Worm (Caenorhabditis elegans) whole organism, young adult: Measurements from ENCODE around the gene Y37A1A.3.

Source experiments
- B0336.3 ChIP-seq: fragments of 200-800 bp; sonication (Bioruptor generic); IDR thresholded peaks from 2 replicates; pipeline ENCODE4 v1.3.6; 2022; ENCODE audit warnings: missing genetic modification characterization, missing compliant biosample characterization
- F10E7.11 ChIP-seq: sonication (generic microtip); optimal IDR thresholded peaks from 2 replicates; lab custom pipeline; 2017; ENCODE audit warnings: mild to moderate bottlenecking, missing genetic modification characterization, moderate library complexity, missing compliant biosample characterization
- F22D6.2 ChIP-seq: sonication (generic microtip); optimal IDR thresholded peaks from 2 replicates; lab custom pipeline; 2016; ENCODE audit warnings: mild to moderate bottlenecking, missing genetic modification characterization, missing compliant biosample characterization
- F39B2.1 ChIP-seq: fragments of 200-800 bp; sonication (Bioruptor generic); IDR thresholded peaks from 2 replicates; pipeline ENCODE4 v1.3.6; 2022; ENCODE audit warnings: missing genetic modification reagents, missing genetic modification characterization, missing compliant biosample characterization
- F55B11.4 ChIP-seq: sonication (generic microtip); optimal IDR thresholded peaks from 2 replicates; lab custom pipeline; 2016; ENCODE audit warnings: missing compliant biosample characterization, missing genetic modification characterization, borderline replicate concordance; ENCODE audit not compliant: insufficient read depth
- T26A5.8 ChIP-seq: sonication (generic microtip); optimal IDR thresholded peaks from 2 replicates; lab custom pipeline; 2016; ENCODE audit warnings: missing genetic modification characterization, missing compliant biosample characterization
- Y53F4B.3 ChIP-seq: fragments of 200-800 bp; sonication (Bioruptor generic); IDR thresholded peaks from 2 replicates; pipeline ENCODE4 v1.3.6; 2022; ENCODE audit warnings: missing genetic modification reagents, missing genetic modification characterization, missing compliant biosample characterization
- Y53G8AR.9 ChIP-seq: fragments of 200-800 bp; sonication (Bioruptor generic); conservative IDR thresholded peaks from 2 replicates; pipeline ENCODE4 v1.3.6; 2022; ENCODE audit warnings: missing genetic modification reagents, missing genetic modification characterization, missing compliant biosample characterization
- atf-7 ChIP-seq: sonication (generic microtip); optimal IDR thresholded peaks from 2 replicates; lab custom pipeline; 2017; ENCODE audit warnings: mild to moderate bottlenecking, missing genetic modification characterization, missing compliant biosample characterization
- attf-6 ChIP-seq: fragments of 200-800 bp; sonication (Bioruptor generic); IDR thresholded peaks from 2 replicates; pipeline ENCODE4 v1.3.6; 2022; ENCODE audit warnings: missing genetic modification reagents, missing genetic modification characterization, missing compliant biosample characterization
- ccch-3 ChIP-seq: fragments of 200-800 bp; sonication (Bioruptor generic); optimal IDR thresholded peaks from 2 replicates; lab custom pipeline; 2018; ENCODE audit warnings: mild to moderate bottlenecking, missing genetic modification characterization, missing compliant biosample characterization
- ceh-27 ChIP-seq: fragments of 200-800 bp; sonication (Bioruptor generic); optimal IDR thresholded peaks from 2 replicates; lab custom pipeline; 2018; ENCODE audit warnings: mild to moderate bottlenecking, missing genetic modification characterization, moderate library complexity, missing compliant biosample characterization
- ceh-79 ChIP-seq: sonication (generic microtip); optimal IDR thresholded peaks from 2 replicates; lab custom pipeline; 2017; ENCODE audit warnings: mild to moderate bottlenecking, missing genetic modification characterization, missing compliant biosample characterization
- die-1 ChIP-seq: sonication (generic microtip); optimal IDR thresholded peaks from 2 replicates; lab custom pipeline; 2016; ENCODE audit warnings: missing genotype, mild to moderate bottlenecking, missing genetic modification characterization, missing compliant biosample characterization
- dpff-1 ChIP-seq: sonication (generic microtip); optimal IDR thresholded peaks from 2 replicates; lab custom pipeline; 2017; ENCODE audit warnings: mild to moderate bottlenecking, missing genetic modification characterization, missing compliant biosample characterization
- dpl-1 ChIP-seq: fragments of 150-350 bp; optimal IDR thresholded peaks from 2 replicates; lab custom pipeline; 2014; ENCODE audit warnings: missing biosample characterization, missing genetic modification reagents, missing genetic modification characterization
- egrh-3 ChIP-seq: fragments of 200-800 bp; sonication (Bioruptor generic); IDR thresholded peaks from 2 replicates; pipeline ENCODE4 v1.3.6; 2022; ENCODE audit warnings: missing genetic modification reagents, missing genetic modification characterization, missing compliant biosample characterization
- ets-4 ChIP-seq: fragments of 200-800 bp; sonication (Bioruptor generic); optimal IDR thresholded peaks from 2 replicates; lab custom pipeline; 2018; ENCODE audit warnings: mild to moderate bottlenecking, missing genetic modification characterization, missing compliant biosample characterization
- gei-17 ChIP-seq: fragments of 200-800 bp; sonication (Bioruptor generic); optimal IDR thresholded peaks from 2 replicates; lab custom pipeline; 2018; ENCODE audit warnings: mild to moderate bottlenecking, missing genetic modification characterization, missing compliant biosample characterization
- him-1 ChIP-seq: sonication (generic microtip); optimal IDR thresholded peaks from 2 replicates; lab custom pipeline; 2016; ENCODE audit warnings: missing genotype, missing genetic modification reagents, missing genetic modification characterization, missing compliant biosample characterization
- hlh-12 ChIP-seq: sonication (generic microtip); optimal IDR thresholded peaks from 2 replicates; lab custom pipeline; 2016; ENCODE audit warnings: missing genetic modification characterization, missing compliant biosample characterization
- hlh-26 ChIP-seq: fragments of 200-800 bp; sonication (Bioruptor generic); conservative IDR thresholded peaks from 2 replicates; pipeline ENCODE4 v1.3.6; 2022; ENCODE audit warnings: missing genetic modification reagents, missing genetic modification characterization, missing compliant biosample characterization
- hrde-1 ChIP-seq: sonication (generic microtip); optimal IDR thresholded peaks from 2 replicates; lab custom pipeline; 2016; ENCODE audit warnings: missing genetic modification characterization, mild to moderate bottlenecking, missing compliant biosample characterization, moderate library complexity, missing genotype, missing genetic modification reagents, borderline replicate concordance
- let-526 ChIP-seq: fragments of 200-800 bp; sonication (Bioruptor generic); IDR thresholded peaks from 2 replicates; pipeline ENCODE4 v1.3.6; 2022; ENCODE audit warnings: missing genetic modification reagents, missing genetic modification characterization, missing compliant biosample characterization
- let-607 ChIP-seq, 2 experiments: fragments of 200-800 bp in 1 of 2; sonication (Bioruptor generic) in 1 of 2; sonication (generic microtip) in 1 of 2; optimal IDR thresholded peaks; 2 replicates each; lab custom pipeline; 2016 to 2018; ENCODE audit warnings: mild to moderate bottlenecking in 2 of 2, missing compliant biosample characterization in 2 of 2, missing genetic modification characterization in 2 of 2, moderate library complexity in 2 of 2, missing genotype in 1 of 2
- lin-26 ChIP-seq: fragments of 200-800 bp; sonication (Bioruptor generic); IDR thresholded peaks from 2 replicates; pipeline ENCODE4 v1.3.6; 2022; ENCODE audit warnings: missing genetic modification reagents, missing genetic modification characterization, missing compliant biosample characterization
- lin-40 ChIP-seq: sonication (generic microtip); optimal IDR thresholded peaks from 2 replicates; lab custom pipeline; 2016; ENCODE audit warnings: missing genetic modification characterization, mild to moderate bottlenecking, missing compliant biosample characterization, missing genotype, missing genetic modification reagents
- lin-54 ChIP-seq: fragments of 200-800 bp; sonication (Bioruptor generic); optimal IDR thresholded peaks from 2 replicates; lab custom pipeline; 2018; ENCODE audit warnings: mild to moderate bottlenecking, missing genetic modification characterization, missing compliant biosample characterization
- mcd-1 ChIP-seq: fragments of 200-800 bp; sonication (Bioruptor generic); IDR thresholded peaks from 2 replicates; pipeline ENCODE4 v1.3.6; 2022; ENCODE audit warnings: missing genetic modification reagents, missing genetic modification characterization, missing compliant biosample characterization
- mxl-1 ChIP-seq: sonication (generic microtip); optimal IDR thresholded peaks from 2 replicates; lab custom pipeline; 2016; ENCODE audit warnings: missing genetic modification characterization, missing compliant biosample characterization
- nfya-1 ChIP-seq: sonication (generic microtip); optimal IDR thresholded peaks from 2 replicates; lab custom pipeline; 2017; ENCODE audit warnings: antibody characterized with exemption, missing compliant biosample characterization, missing genetic modification characterization, borderline replicate concordance; ENCODE audit not compliant: insufficient read depth
- nfyb-1 ChIP-seq: fragments of 200-800 bp; sonication (Bioruptor generic); IDR thresholded peaks from 2 replicates; pipeline ENCODE4 v1.3.6; 2022; ENCODE audit warnings: missing genetic modification reagents, missing genetic modification characterization, missing compliant biosample characterization
- nhr-120 ChIP-seq: fragments of 200-800 bp; sonication (Bioruptor generic); IDR thresholded peaks from 2 replicates; pipeline ENCODE4 v1.3.6; 2022; ENCODE audit warnings: missing genetic modification characterization, missing compliant biosample characterization
- nhr-80 ChIP-seq: sonication (generic microtip); optimal IDR thresholded peaks from 2 replicates; lab custom pipeline; 2016; ENCODE audit warnings: missing genetic modification characterization, missing compliant biosample characterization
- rpc-1 ChIP-seq, 2 experiments: fragments of 150-350 bp in 1 of 2; sonication (generic microtip) in 1 of 2; optimal IDR thresholded peaks; 2 replicates each; lab custom pipeline; 2014 to 2018; ENCODE audit warnings: missing biosample characterization in 1 of 2, missing genetic modification characterization in 1 of 2, missing genetic modification reagents in 1 of 2, missing genotype in 1 of 2
- sea-2 ChIP-seq: fragments of 200-800 bp; sonication (Bioruptor generic); IDR thresholded peaks from 2 replicates; pipeline ENCODE4 v1.3.6; 2022; ENCODE audit warnings: missing genetic modification characterization, missing compliant biosample characterization
- snpc-1.1 ChIP-seq: sonication (generic microtip); optimal IDR thresholded peaks from 2 replicates; lab custom pipeline; 2017; ENCODE audit warnings: missing genetic modification characterization, mild to moderate bottlenecking, missing compliant biosample characterization, antibody characterized with exemption, moderate library complexity, missing genotype, missing genetic modification reagents; ENCODE audit not compliant: insufficient read depth
- sptf-2 ChIP-seq: fragments of 200-800 bp; sonication (Bioruptor generic); optimal IDR thresholded peaks from 2 replicates; lab custom pipeline; 2018; ENCODE audit warnings: mild to moderate bottlenecking, missing genetic modification characterization, missing compliant biosample characterization
- tbp1 ChIP-seq: fragments of 200-800 bp; sonication (Bioruptor generic); optimal IDR thresholded peaks from 2 replicates; lab custom pipeline; 2018; ENCODE audit warnings: mild to moderate bottlenecking, missing genetic modification characterization, missing compliant biosample characterization
- tbx-9 ChIP-seq: sonication (generic microtip); optimal IDR thresholded peaks from 2 replicates; lab custom pipeline; 2016; ENCODE audit warnings: borderline replicate concordance, missing genetic modification characterization, inconsistent platforms, missing compliant biosample characterization
- tlf-1 ChIP-seq: fragments of 200-800 bp; sonication (Bioruptor generic); optimal IDR thresholded peaks from 2 replicates; lab custom pipeline; 2018; ENCODE audit warnings: mild to moderate bottlenecking, missing genetic modification characterization, missing compliant biosample characterization
- xnd-1 ChIP-seq: sonication (generic microtip); optimal IDR thresholded peaks from 2 replicates; lab custom pipeline; 2016; ENCODE audit warnings: missing genotype, missing genetic modification reagents, missing genetic modification characterization, missing compliant biosample characterization
- zfh-2 ChIP-seq: fragments of 200-800 bp; sonication (Bioruptor generic); conservative IDR thresholded peaks from 2 replicates; pipeline ENCODE4 v1.3.6; 2022; ENCODE audit warnings: missing genetic modification reagents, missing genetic modification characterization, missing compliant biosample characterization
- ztf-18 ChIP-seq: sonication (generic microtip); optimal IDR thresholded peaks from 2 replicates; lab custom pipeline; 2016; ENCODE audit warnings: missing genotype, mild to moderate bottlenecking, missing genetic modification characterization, missing compliant biosample characterization
- ztf-22 ChIP-seq: fragments of 200-800 bp; sonication (Bioruptor generic); optimal IDR thresholded peaks from 2 replicates; lab custom pipeline; 2018; ENCODE audit warnings: mild to moderate bottlenecking, missing genetic modification characterization, moderate library complexity, missing compliant biosample characterization
- ztf-25 ChIP-seq: fragments of 200-800 bp; sonication (Bioruptor generic); IDR thresholded peaks from 2 replicates; pipeline ENCODE4 v1.3.6; 2022; ENCODE audit warnings: missing genetic modification reagents, missing genetic modification characterization, missing compliant biosample characterization
- ztf-6 ChIP-seq: fragments of 200-800 bp; sonication (Bioruptor generic); IDR thresholded peaks from 2 replicates; pipeline ENCODE4 v1.3.6; 2022; ENCODE audit warnings: missing genetic modification reagents, missing genetic modification characterization, missing compliant biosample characterization

The Y37A1A.3 gene

ce11 chrIV:13919207-13919759 is 16.6 kb upstream of the Y37A1A.3 start (continued):
- TF ChIP-seq F22D6.2 (tag; lab: Kevin White, UChicago) (peak; percentile 18), nfya-1 (tag; lab: Kevin White, UChicago) (no peak), gei-17 (GFP tag; lab: Kevin White, UChicago) (no peak), rpc-1 (optimal IDR thresholded peaks at IDR 0.05; lab: Kevin White, UChicago) (no peak), rpc-1 (tag; optimal IDR thresholded peaks at IDR 0.05; lab: Kevin White, UChicago) (no peak), mcd-1 (peak; percentile 50; the same call in 1 of the 2 replicates), ztf-18 (no peak), F39B2.1 (GFP tag; lab: Robert Waterston, UW) (no peak), snpc-1.1 (tag; lab: Kevin White, UChicago) (no peak), ceh-27 (GFP tag; lab: Kevin White, UChicago) (no peak), lin-26 (no peak), hlh-12 (no peak), zfh-2 (GFP tag; lab: Robert Waterston, UW) (no peak), Y53G8AR.9 (GFP tag; lab: Robert Waterston, UW) (peak; percentile 55; the same call in 1 of the 2 replicates), hrde-1 (tag; lab: Kevin White, UChicago) (no peak), let-607 (tag; optimal IDR thresholded peaks at IDR 0.05; lab: Kevin White, UChicago) (peak in 1 of 2 experiments; percentile 62), die-1 (tag; lab: Kevin White, UChicago) (no peak), B0336.3 (no peak), xnd-1 (tag; lab: Kevin White, UChicago) (no peak), dpl-1 (no peak), F55B11.4 (tag; lab: Kevin White, UChicago) (no peak), F10E7.11 (tag; lab: Kevin White, UChicago) (no peak), T26A5.8 (no peak), attf-6 (no peak), atf-7 (tag; lab: Kevin White, UChicago) (peak; percentile 99), Y53F4B.3 (GFP tag; lab: Robert Waterston, UW) (no peak), nhr-80 (tag; lab: Kevin White, UChicago) (peak; percentile 97), ccch-3 (no peak), tlf-1 (GFP tag; lab: Kevin White, UChicago) (peak; percentile 70), tbx-9 (tag; lab: Kevin White, UChicago) (no peak), ztf-6 (no peak), lin-40 (tag; lab: Kevin White, UChicago) (peak; percentile 88), mxl-1 (no peak), sea-2 (GFP tag; lab: Robert Waterston, UW) (no peak), egrh-3 (GFP tag; lab: Robert Waterston, UW) (no peak), ztf-25 (no peak), him-1 (no peak), nhr-120 (GFP tag; lab: Robert Waterston, UW) (no peak), ets-4 (GFP tag; lab: Kevin White, UChicago) (peak; percentile 93), lin-54 (GFP tag; lab: Kevin White, UChicago) (peak; percentile 39), sptf-2 (GFP tag; lab: Kevin White, UChicago) (no peak), dpff-1 (tag; lab: Kevin White, UChicago) (no peak), ztf-22 (GFP tag; lab: Kevin White, UChicago) (peak; percentile 90), let-526 (GFP tag; lab: Robert Waterston, UW) (peak; percentile 36; the same call in 1 of the 2 replicates), ceh-79 (tag; lab: Kevin White, UChicago) (no peak), hlh-26 (no peak), nfyb-1 (GFP tag; lab: Robert Waterston, UW) (peak; percentile 81; the same call in 1 of the 2 replicates), tbp1 (GFP tag; lab: Kevin White, UChicago) (peak; percentile 65)
